Worm (Caenorhabditis elegans) whole organism, mixed stage, embryonic: ENCODE results near the gene srg-26.

Experiments used
- lsy-2 ChIP-seq: fragments of 150-350 bp; optimal IDR thresholded peaks from 2 replicates; lab custom pipeline; 2014; ENCODE audit warnings: missing biosample characterization, missing genetic modification characterization
- snpc-4 ChIP-seq: fragments of 150-350 bp; optimal IDR thresholded peaks from 2 replicates; lab custom pipeline; 2014; ENCODE audit warnings: missing biosample characterization, missing genetic modification characterization

- no peak for TF ChIP-seq snpc-4 (tag; lab: Kevin White, UChicago)
- no peak for TF ChIP-seq lsy-2 (tag; lab: Kevin White, UChicago)
Measured at ce11 chrV:5297740-5298139, 33.3 kb upstream of the srg-26 start.
